Fruit fly (Drosophila melanogaster) whole organism, pupa: ENCODE results near the gene CG31668.

Experiments
- CG32121 ChIP-seq: fragments of 200-800 bp; sonication (Bioruptor generic); IDR thresholded peaks from 2 replicates; pipeline ENCODE4 v1.3.6; 2022; ENCODE audit warnings: missing biosample characterization, missing genetic modification characterization
- CG34367 ChIP-seq: fragments of 200-800 bp; sonication (Bioruptor generic); optimal IDR thresholded peaks from 2 replicates; lab custom pipeline; 2018; ENCODE audit warnings: missing biosample characterization, mild to moderate bottlenecking, missing genetic modification characterization
- CG8159 ChIP-seq: fragments of 200-800 bp; sonication (Bioruptor generic); optimal IDR thresholded peaks from 3 replicates; lab custom pipeline; 2018; ENCODE audit warnings: missing biosample characterization, mild to moderate bottlenecking, missing genetic modification characterization, moderate library complexity
- CG8301 ChIP-seq: fragments of 200-800 bp; sonication (Bioruptor generic); optimal IDR thresholded peaks from 2 replicates; lab custom pipeline; 2018; ENCODE audit warnings: missing biosample characterization, mild to moderate bottlenecking, missing genetic modification characterization
- D1 ChIP-seq: fragments of 200-800 bp; sonication (Bioruptor generic); optimal IDR thresholded peaks from 2 replicates; lab custom pipeline; 2018; ENCODE audit warnings: missing biosample characterization, mild to moderate bottlenecking, missing genetic modification characterization, moderate library complexity
- EcR ChIP-seq: fragments of 200-800 bp; sonication (Bioruptor generic); optimal IDR thresholded peaks from 3 replicates; lab custom pipeline; 2019; ENCODE audit warnings: missing biosample characterization, missing genetic modification characterization, mild to moderate bottlenecking, moderate library complexity, missing genetic modification reagents
- Ets98B ChIP-seq: fragments of 200-800 bp; sonication (Bioruptor generic); IDR thresholded peaks from 2 replicates; pipeline ENCODE4 v1.3.6; 2022; ENCODE audit warnings: missing biosample characterization, missing genetic modification characterization
- Pif1A ChIP-seq: fragments of 200-800 bp; sonication (Bioruptor generic); optimal IDR thresholded peaks from 3 replicates; lab custom pipeline; 2016; ENCODE audit warnings: missing biosample characterization, missing genetic modification characterization
- Pif1B ChIP-seq: fragments of 200-800 bp; sonication (Bioruptor generic); optimal IDR thresholded peaks from 3 replicates; lab custom pipeline; 2016; ENCODE audit warnings: missing biosample characterization, missing genetic modification characterization
- fd96Ca ChIP-seq: fragments of 200-800 bp; sonication (Bioruptor generic); IDR thresholded peaks from 3 replicates; pipeline ENCODE4 v1.3.6; 2022; ENCODE audit warnings: missing biosample characterization, missing genetic modification characterization
- rn ChIP-seq: fragments of 200-800 bp; sonication (Bioruptor generic); IDR thresholded peaks from 2 replicates; pipeline ENCODE4 v1.3.6; 2022; ENCODE audit warnings: missing biosample characterization, missing genetic modification characterization

- peak; percentile 50 for TF ChIP-seq CG8301 (tag; lab: Kevin White, UChicago)
- peak; percentile 64 for TF ChIP-seq Pif1B (GFP tag; lab: Kevin White, UChicago)
- TF ChIP-seq CG34367 (tag; lab: Kevin White, UChicago) = peak; percentile 41
- no peak for TF ChIP-seq CG32121
- TF ChIP-seq D1 = no peak
- TF ChIP-seq fd96Ca (GFP tag; lab: Robert Waterston, UW) = no peak
- no peak for TF ChIP-seq Ets98B (GFP tag; lab: Robert Waterston, UW)
- peak; percentile 66 for TF ChIP-seq CG8159
- TF ChIP-seq rn (GFP tag; lab: Robert Waterston, UW) = peak; percentile 33; the same call in 1 of the 2 replicates
- TF ChIP-seq EcR = no peak
- peak; percentile 68 for TF ChIP-seq Pif1A (GFP tag; lab: Kevin White, UChicago)
These were observed 28.5 kb downstream of the CG31668 start for dm6 chr2L:2177312-2177968.
